Worm (Caenorhabditis elegans) whole organism, mixed stage, embryonic: ENCODE measurements around the gene F08G2.5.

Source experiments
- blmp-1 ChIP-seq: fragments of 150-350 bp; optimal IDR thresholded peaks from 2 replicates; lab custom pipeline; 2014; ENCODE audit warnings: missing biosample characterization, missing genetic modification characterization
- ceh-39 ChIP-seq: fragments of 150-350 bp; optimal IDR thresholded peaks from 2 replicates; lab custom pipeline; 2014; ENCODE audit warnings: missing biosample characterization, missing genetic modification characterization
- ceh-43 ChIP-seq: fragments of 200-800 bp; sonication (Bioruptor generic); optimal IDR thresholded peaks from 2 replicates; lab custom pipeline; 2018; ENCODE audit warnings: mild to moderate bottlenecking, missing genetic modification characterization, moderate library complexity, missing compliant biosample characterization
- ceh-83 ChIP-seq: fragments of 200-800 bp; sonication (Bioruptor generic); optimal IDR thresholded peaks from 2 replicates; lab custom pipeline; 2018; ENCODE audit warnings: mild to moderate bottlenecking, missing genetic modification characterization, missing compliant biosample characterization
- ces-1 ChIP-seq: fragments of 150-350 bp; optimal IDR thresholded peaks from 2 replicates; lab custom pipeline; 2014; ENCODE audit warnings: missing biosample characterization, missing genetic modification reagents, missing genetic modification characterization
- cnd-1 ChIP-seq: fragments of 200-800 bp; sonication (Bioruptor generic); optimal IDR thresholded peaks from 2 replicates; lab custom pipeline; 2018; ENCODE audit warnings: mild to moderate bottlenecking, missing genetic modification characterization, missing compliant biosample characterization
- drap-1 ChIP-seq: fragments of 200-800 bp; sonication (Bioruptor generic); optimal IDR thresholded peaks from 3 replicates; lab custom pipeline; 2018; ENCODE audit warnings: mild to moderate bottlenecking, missing genetic modification characterization, missing compliant biosample characterization
- elt-3 ChIP-seq: fragments of 150-350 bp; optimal IDR thresholded peaks from 2 replicates; lab custom pipeline; 2014; ENCODE audit warnings: missing biosample characterization, missing genetic modification characterization
- flh-1 ChIP-seq: fragments of 200-800 bp; sonication (Bioruptor generic); optimal IDR thresholded peaks from 2 replicates; lab custom pipeline; 2018; ENCODE audit warnings: mild to moderate bottlenecking, missing genetic modification characterization, moderate library complexity, missing compliant biosample characterization
- ham-2 ChIP-seq: fragments of 200-800 bp; sonication (Bioruptor generic); optimal IDR thresholded peaks from 2 replicates; lab custom pipeline; 2018; ENCODE audit warnings: mild to moderate bottlenecking, missing genetic modification characterization, missing compliant biosample characterization
- hlh-1 ChIP-seq: fragments of 150-350 bp; optimal IDR thresholded peaks from 2 replicates; lab custom pipeline; 2014; ENCODE audit warnings: missing biosample characterization, missing genetic modification reagents, missing genetic modification characterization
- lin-32 ChIP-seq: fragments of 200-800 bp; sonication (Bioruptor generic); optimal IDR thresholded peaks from 2 replicates; lab custom pipeline; 2018; ENCODE audit warnings: mild to moderate bottlenecking, missing genetic modification characterization, missing compliant biosample characterization
- lsy-2 ChIP-seq: fragments of 150-350 bp; optimal IDR thresholded peaks from 2 replicates; lab custom pipeline; 2014; ENCODE audit warnings: missing biosample characterization, missing genetic modification characterization
- mab-5 ChIP-seq: fragments of 150-350 bp; optimal IDR thresholded peaks from 2 replicates; lab custom pipeline; 2014; ENCODE audit warnings: missing biosample characterization, missing genetic modification characterization
- mep-1 ChIP-seq: fragments of 150-350 bp; optimal IDR thresholded peaks from 2 replicates; lab custom pipeline; 2017; ENCODE audit warnings: missing biosample characterization, missing genetic modification reagents, missing genetic modification characterization, inconsistent platforms
- mls-2 ChIP-seq: sonication (generic microtip); optimal IDR thresholded peaks from 2 replicates; lab custom pipeline; 2016; ENCODE audit warnings: mild to moderate bottlenecking, missing genetic modification characterization, moderate library complexity, missing compliant biosample characterization
- nhr-12 ChIP-seq: fragments of 150-350 bp; optimal IDR thresholded peaks from 2 replicates; lab custom pipeline; 2014; ENCODE audit warnings: missing biosample characterization, missing genetic modification characterization
- nhr-237 ChIP-seq: fragments of 150-350 bp; optimal IDR thresholded peaks from 2 replicates; lab custom pipeline; 2014; ENCODE audit warnings: missing biosample characterization, missing genetic modification characterization
- nhr-28 ChIP-seq: fragments of 150-350 bp; optimal IDR thresholded peaks from 2 replicates; lab custom pipeline; 2014; ENCODE audit warnings: missing biosample characterization, missing genetic modification characterization
- nhr-76 ChIP-seq: sonication (generic microtip); optimal IDR thresholded peaks from 2 replicates; lab custom pipeline; 2017; ENCODE audit warnings: missing biosample characterization, missing genetic modification characterization
- pha-4 ChIP-seq: fragments of 150-350 bp; optimal IDR thresholded peaks from 2 replicates; lab custom pipeline; 2018; ENCODE audit warnings: missing biosample characterization, missing genetic modification reagents, missing genetic modification characterization
- sem-2 ChIP-seq: fragments of 200-800 bp; sonication (Bioruptor generic); optimal IDR thresholded peaks from 2 replicates; lab custom pipeline; 2018; ENCODE audit warnings: mild to moderate bottlenecking, missing genetic modification characterization, missing compliant biosample characterization
- snpc-4 ChIP-seq: fragments of 150-350 bp; optimal IDR thresholded peaks from 2 replicates; lab custom pipeline; 2014; ENCODE audit warnings: missing biosample characterization, missing genetic modification characterization
- sptf-1 ChIP-seq: sonication (generic microtip); optimal IDR thresholded peaks from 2 replicates; lab custom pipeline; 2017; ENCODE audit warnings: mild to moderate bottlenecking, missing genetic modification characterization, moderate library complexity, missing compliant biosample characterization
- tbx-8 ChIP-seq: fragments of 200-800 bp; sonication (Bioruptor generic); optimal IDR thresholded peaks from 2 replicates; lab custom pipeline; 2018; ENCODE audit warnings: mild to moderate bottlenecking, missing genetic modification characterization, moderate library complexity, missing compliant biosample characterization
- unc-120 ChIP-seq: sonication (generic microtip); optimal IDR thresholded peaks from 2 replicates; lab custom pipeline; 2017; ENCODE audit warnings: missing genetic modification characterization, missing compliant biosample characterization; ENCODE audit not compliant: poor library complexity, severe bottlenecking
- unc-39 ChIP-seq: fragments of 150-350 bp; optimal IDR thresholded peaks from 2 replicates; lab custom pipeline; 2014; ENCODE audit warnings: missing biosample characterization, missing genetic modification characterization
- unc-62 ChIP-seq: fragments of 150-350 bp; optimal IDR thresholded peaks from 2 replicates; lab custom pipeline; 2014; ENCODE audit warnings: missing biosample characterization, missing genetic modification reagents, missing genetic modification characterization
- zip-8 ChIP-seq: fragments of 150-350 bp; optimal IDR thresholded peaks from 2 replicates; lab custom pipeline; 2014; ENCODE audit warnings: missing biosample characterization, missing genetic modification characterization
- ztf-11 ChIP-seq: fragments of 150-350 bp; optimal IDR thresholded peaks from 2 replicates; lab custom pipeline; 2014; ENCODE audit warnings: missing biosample characterization, missing genetic modification characterization

Gene F08G2.5

DNA sequence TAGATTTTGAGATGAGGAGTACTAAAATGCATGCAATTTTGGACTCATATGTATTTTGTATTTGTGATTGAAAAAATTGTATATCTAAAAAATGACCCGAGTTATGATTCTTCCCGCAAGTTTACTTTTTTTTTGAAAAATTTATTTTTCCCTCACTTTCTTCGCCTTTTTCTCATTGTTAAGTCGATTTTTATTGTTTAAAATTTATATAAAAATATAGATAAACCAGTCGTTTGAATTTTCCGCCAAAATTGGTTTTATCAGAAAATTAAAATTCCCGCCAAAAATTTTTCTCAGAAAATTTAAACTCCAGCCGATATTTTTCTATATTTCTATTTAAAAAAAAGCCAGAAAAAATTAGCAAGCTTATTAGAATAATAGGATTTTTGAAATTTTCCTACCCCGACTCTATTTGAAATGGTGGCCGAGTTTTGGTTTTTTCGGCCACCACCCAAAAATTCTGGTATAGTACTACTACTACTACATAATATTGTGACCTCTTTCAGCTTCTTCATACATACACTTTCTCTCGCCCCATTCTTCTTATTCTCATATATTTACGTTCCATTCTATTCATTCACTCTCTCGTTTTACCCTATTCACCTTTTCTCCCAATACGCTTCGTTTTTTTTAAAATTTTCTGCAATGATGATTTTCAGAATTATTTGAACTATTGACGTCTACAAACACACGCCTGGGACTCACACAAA, 41.7 kb downstream of the F08G2.5 start, which contains the start of gene ZK131.11:
Gene ZK131.11, plus strand, starts transcription at position 660 of the 710 bp plus-strand sequence.
- no peak for TF ChIP-seq mep-1 (tag; lab: Kevin White, UChicago)
- TF ChIP-seq blmp-1 = no peak
- no peak for TF ChIP-seq sptf-1 (tag; lab: Kevin White, UChicago)

ce11 chrII:13790701-13791100, 42.7 kb downstream of the F08G2.5 start:
- TF ChIP-seq sptf-1 (tag; lab: Kevin White, UChicago) = peak; percentile 25
- peak; percentile 31 for TF ChIP-seq mls-2 (tag; lab: Kevin White, UChicago)

DNA sequence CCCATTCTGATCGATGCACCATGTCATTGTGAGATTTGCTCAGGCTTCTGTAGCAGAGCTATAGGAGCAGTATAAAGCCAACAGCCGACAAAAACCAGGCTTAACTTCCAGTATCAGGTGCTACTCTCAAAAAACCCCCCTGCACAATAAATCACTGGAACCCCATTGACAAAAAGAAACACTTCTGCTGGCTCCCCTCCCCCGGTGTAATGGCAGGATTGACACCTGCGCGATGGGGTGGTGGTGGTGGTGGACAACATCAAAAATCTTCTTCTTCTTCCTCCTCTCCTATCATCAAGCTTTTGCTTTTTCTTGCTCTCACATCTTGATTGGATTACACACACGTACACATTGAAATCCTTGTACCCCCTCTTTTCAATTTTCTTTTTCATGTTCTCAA, 43.7 kb downstream of the F08G2.5 start:
- no peak for TF ChIP-seq flh-1 (GFP tag; lab: Kevin White, UChicago)
- TF ChIP-seq hlh-1 (tag; lab: Kevin White, UChicago) = peak; percentile 56

DNA sequence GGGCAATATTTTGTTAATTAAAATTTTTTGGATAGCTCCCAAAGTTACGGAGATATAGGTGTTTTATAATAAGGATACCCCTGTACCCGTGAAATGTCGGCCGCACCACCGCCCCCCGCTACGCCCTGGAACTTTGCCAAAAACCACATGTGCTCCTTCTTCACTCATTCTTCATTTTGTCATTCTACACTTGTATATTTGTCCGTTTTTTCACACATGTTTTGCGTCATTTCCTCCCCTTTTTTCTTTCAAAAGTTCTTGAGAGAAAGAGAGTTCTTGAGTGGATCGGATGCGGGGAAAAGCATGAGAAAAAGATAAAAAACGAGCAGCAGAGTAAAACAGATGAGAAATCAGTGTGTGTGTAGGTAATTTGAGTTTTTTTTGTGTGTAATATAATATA, 44.6 kb downstream of the F08G2.5 start:
- TF ChIP-seq snpc-4 (tag; lab: Kevin White, UChicago) (no peak), ham-2 (GFP tag; lab: Kevin White, UChicago) (no peak), mab-5 (no peak), drap-1 (GFP tag; lab: Kevin White, UChicago) (no peak), lsy-2 (no peak), sem-2 (GFP tag; lab: Kevin White, UChicago) (no peak), unc-120 (no peak), hlh-1 (tag; lab: Kevin White, UChicago) (no peak), nhr-76 (tag; lab: Kevin White, UChicago) (no peak), ceh-83 (no peak), sptf-1 (tag; lab: Kevin White, UChicago) (no peak), lin-32 (GFP tag; lab: Kevin White, UChicago) (no peak), nhr-237 (tag; lab: Kevin White, UChicago) (no peak), cnd-1 (no peak)

- TF ChIP-seq ces-1 (GFP tag; lab: Kevin White, UChicago) (no peak), ceh-39 (no peak), ham-2 (GFP tag; lab: Kevin White, UChicago) (no peak), mab-5 (no peak), zip-8 (tag; lab: Kevin White, UChicago) (no peak), drap-1 (GFP tag; lab: Kevin White, UChicago) (no peak), flh-1 (GFP tag; lab: Kevin White, UChicago) (no peak), nhr-12 (tag; lab: Kevin White, UChicago) (no peak), unc-39 (tag; lab: Kevin White, UChicago) (no peak), ceh-43 (GFP tag; lab: Kevin White, UChicago) (no peak), elt-3 (tag; lab: Kevin White, UChicago) (no peak), pha-4 (tag; lab: Kevin White, UChicago) (no peak), unc-62 (GFP tag; lab: Kevin White, UChicago) (no peak)
These were observed 46.5 kb downstream of the F08G2.5 start for ce11 chrII:13786899-13787298.

- TF ChIP-seq drap-1 (GFP tag; lab: Kevin White, UChicago) (peak; percentile 12), ceh-83 (peak; percentile 23), mls-2 (tag; lab: Kevin White, UChicago) (no peak), ham-2 (GFP tag; lab: Kevin White, UChicago) (peak; percentile 27), nhr-28 (tag; lab: Kevin White, UChicago) (no peak)
These were observed 47.8 kb downstream of the F08G2.5 start for ce11 chrII:13785582-13785981.

DNA sequence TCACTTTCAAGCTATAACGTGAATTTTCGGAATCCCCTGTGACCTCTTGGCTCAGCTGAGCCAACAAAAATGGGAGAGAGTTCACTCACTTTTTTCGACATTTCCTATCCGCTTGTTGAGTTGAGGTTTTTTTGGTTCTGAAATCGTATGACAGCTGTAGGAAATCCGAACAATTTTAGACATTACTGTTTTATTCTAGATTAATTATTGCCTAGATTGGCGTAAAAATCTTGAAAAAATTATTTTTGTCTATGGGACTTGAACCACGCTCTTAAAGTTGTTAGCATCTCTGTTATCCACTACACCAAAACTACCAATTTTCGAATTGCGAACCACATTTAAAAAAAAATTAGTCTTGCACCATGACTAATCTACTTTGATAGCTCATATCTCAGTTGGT, 49.6 kb downstream of the F08G2.5 start, which contains the start of gene C01B9.4:
Gene C01B9.4, minus strand, starts transcription at position 101 of the 400 bp plus-strand sequence.
- no peak for TF ChIP-seq lin-32 (GFP tag; lab: Kevin White, UChicago)
- no peak for TF ChIP-seq sem-2 (GFP tag; lab: Kevin White, UChicago)
- TF ChIP-seq zip-8 (tag; lab: Kevin White, UChicago) = no peak
- no peak for TF ChIP-seq lsy-2
- no peak for TF ChIP-seq drap-1 (GFP tag; lab: Kevin White, UChicago)
- TF ChIP-seq unc-62 (GFP tag; lab: Kevin White, UChicago) = no peak
- TF ChIP-seq pha-4 (tag; lab: Kevin White, UChicago) = no peak
- no peak for TF ChIP-seq mls-2 (tag; lab: Kevin White, UChicago)
- TF ChIP-seq ceh-39 = no peak
- TF ChIP-seq ztf-11 = no peak
- TF ChIP-seq nhr-237 (tag; lab: Kevin White, UChicago) = no peak
- TF ChIP-seq tbx-8 (GFP tag; lab: Kevin White, UChicago) = no peak
- no peak for TF ChIP-seq sptf-1 (tag; lab: Kevin White, UChicago)
- TF ChIP-seq ham-2 (GFP tag; lab: Kevin White, UChicago) = no peak
- no peak for TF ChIP-seq snpc-4 (tag; lab: Kevin White, UChicago)
- no peak for TF ChIP-seq nhr-12 (tag; lab: Kevin White, UChicago)
- TF ChIP-seq, all 35 proteins: peak for 0
